Fruit fly (Drosophila melanogaster): ENCODE results near the gene ChLD3.

DNA sequence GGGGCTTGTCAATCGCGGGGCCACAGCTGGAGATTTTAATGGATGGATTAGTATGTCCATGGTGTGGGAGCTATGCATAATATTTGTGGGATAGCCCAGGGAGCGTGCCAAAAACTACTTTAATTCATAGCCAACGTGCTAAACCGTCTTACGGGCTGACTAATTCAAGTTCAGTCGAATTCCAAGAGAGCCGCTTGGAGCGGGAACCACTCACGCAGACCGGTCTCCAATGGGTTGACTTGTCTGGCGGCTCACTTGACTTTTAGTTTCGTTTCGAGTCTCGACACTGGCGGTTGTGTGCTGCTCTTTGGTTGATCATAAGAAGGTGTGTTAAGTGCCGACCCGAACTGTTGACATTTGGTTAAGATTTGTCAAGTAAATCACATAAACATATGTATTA, 15.4 kb downstream of the ChLD3 start, which contains the start of gene yellow-b:
- no peak for TF ChIP-seq Pif1A (GFP tag; optimal IDR thresholded peaks at IDR 0.05)
- no peak for TF ChIP-seq CG4496 (GFP tag; IDR thresholded peaks at IDR 0.05)
- no peak for TF ChIP-seq rn (GFP tag; IDR thresholded peaks at IDR 0.05)
- TF ChIP-seq EcR (GFP tag; optimal IDR thresholded peaks at IDR 0.05), result no peak
- no peak for TF ChIP-seq D1 (tag; optimal IDR thresholded peaks at IDR 0.05)
